Worm (Caenorhabditis elegans): ENCODE measurements around the gene srh-209.

The srh-209 gene

ce11 chrV:18375551-18375950 is 29.1 kb downstream of the srh-209 start:
- TF ChIP-seq alr-1 (tag; optimal IDR thresholded peaks at IDR 0.05) (no peak), dmd-4 (tag; optimal IDR thresholded peaks at IDR 0.05) (no peak), nhr-11 (tag; optimal IDR thresholded peaks at IDR 0.05) (no peak), nhr-25 (tag; optimal IDR thresholded peaks at IDR 0.05) (no peak), egl-27 (tag; optimal IDR thresholded peaks at IDR 0.05) (no peak), sma-9 (GFP tag; optimal IDR thresholded peaks at IDR 0.05) (no peak), sma-9 (tag; optimal IDR thresholded peaks at IDR 0.05) (no peak), elt-1 (tag; optimal IDR thresholded peaks at IDR 0.05) (no peak), ceh-16 (tag; optimal IDR thresholded peaks at IDR 0.05) (no peak), nhr-129 (tag; optimal IDR thresholded peaks at IDR 0.05) (no peak), mdl-1 (tag; optimal IDR thresholded peaks at IDR 0.05) (no peak), blmp-1 (tag; optimal IDR thresholded peaks at IDR 0.05; ENCODE audit: insufficient read depth) (no peak), nhr-12 (tag; optimal IDR thresholded peaks at IDR 0.05) (no peak), nhr-23 (tag; optimal IDR thresholded peaks at IDR 0.05) (no peak), elt-3 (tag; optimal IDR thresholded peaks at IDR 0.05) (no peak), gmeb-1 (tag; optimal IDR thresholded peaks at IDR 0.05) (no peak), Y55F3AM.14 (GFP tag; optimal IDR thresholded peaks at IDR 0.05) (no peak), ztf-11 (tag; optimal IDR thresholded peaks at IDR 0.05) (no peak)

ce11 chrV:18374194-18374593 is 30.5 kb downstream of the srh-209 start, which contains the start of gene Y51A2B.2:
Y51A2B.2 (plus strand) TSS chrV:18374494.
- TF ChIP-seq nhr-25 (tag; optimal IDR thresholded peaks at IDR 0.05) (no peak), ztf-4 (tag; optimal IDR thresholded peaks at IDR 0.05) (no peak), Y55F3AM.14 (GFP tag; optimal IDR thresholded peaks at IDR 0.05) (no peak), nhr-237 (tag; optimal IDR thresholded peaks at IDR 0.05) (no peak), sma-3 (GFP tag; optimal IDR thresholded peaks at IDR 0.05) (no peak), elt-1 (tag; optimal IDR thresholded peaks at IDR 0.05) (no peak), alr-1 (tag; optimal IDR thresholded peaks at IDR 0.05) (no peak), R02D3.7 (tag; optimal IDR thresholded peaks at IDR 0.05) (no peak)

DNA sequence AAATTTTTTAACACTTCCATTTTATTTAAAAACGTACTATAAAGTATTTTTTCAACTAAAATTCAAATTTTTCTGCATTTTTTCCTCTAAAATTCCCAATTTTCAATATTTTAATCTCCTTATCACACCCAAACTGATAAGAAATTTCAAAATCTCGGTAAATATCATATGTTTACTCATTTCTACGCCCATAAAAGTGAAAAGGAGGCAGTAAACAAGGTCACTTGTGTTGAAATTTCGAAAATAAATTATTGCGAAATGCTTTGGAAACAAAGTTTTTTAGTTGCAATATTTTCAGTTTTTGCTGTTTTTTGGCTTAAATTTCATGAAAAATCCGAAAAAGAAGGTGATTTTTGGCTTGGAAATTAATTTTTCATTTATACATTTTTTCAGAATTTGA is 33.1 kb downstream of the srh-209 start, which contains the start of gene C08E8.4:
TSS of gene C08E8.4 (plus strand) at position 268 of the 400 bp plus-strand sequence.
- no peak for TF ChIP-seq elt-3 (tag; optimal IDR thresholded peaks at IDR 0.05)
- no peak for TF ChIP-seq peb-1 (tag; optimal IDR thresholded peaks at IDR 0.05)
- TF ChIP-seq mab-5 (tag; optimal IDR thresholded peaks at IDR 0.05): no peak
- no peak for TF ChIP-seq snpc-4 (tag; optimal IDR thresholded peaks at IDR 0.05)
- TF ChIP-seq fos-1 (tag; optimal IDR thresholded peaks at IDR 0.05): peak; percentile 51
- TF ChIP-seq unc-39 (tag; optimal IDR thresholded peaks at IDR 0.05): no peak
- no peak for TF ChIP-seq sma-3 (GFP tag; optimal IDR thresholded peaks at IDR 0.05)
- peak; percentile 8 for TF ChIP-seq crh-2 (tag; optimal IDR thresholded peaks at IDR 0.05)

DNA sequence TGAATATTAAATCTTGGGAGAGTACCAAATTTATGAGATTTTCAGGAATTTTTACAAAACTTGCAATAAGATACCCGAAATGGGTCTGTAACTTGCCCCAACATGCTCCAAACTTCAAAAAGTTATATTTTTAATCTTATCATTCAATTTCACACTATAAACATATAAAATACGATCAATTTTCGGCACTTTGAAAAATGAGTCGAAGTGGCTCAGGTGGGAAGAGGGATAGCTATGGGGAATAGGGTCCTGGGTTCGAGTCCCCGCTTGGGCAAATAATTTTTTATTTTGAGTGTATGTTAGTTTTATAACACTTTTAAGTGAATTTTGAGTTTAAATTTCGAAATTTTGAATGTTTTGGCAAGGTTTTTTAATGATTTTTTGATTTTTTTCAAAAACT is 33.6 kb downstream of the srh-209 start:
- no peak for TF ChIP-seq ZK546.5 (tag; optimal IDR thresholded peaks at IDR 0.05)
- no peak for TF ChIP-seq nhr-77 (tag; optimal IDR thresholded peaks at IDR 0.05)
- TF ChIP-seq ztf-1 (GFP tag; conservative IDR thresholded peaks at IDR 0.05): no peak
- TF ChIP-seq lsy-2 (tag; optimal IDR thresholded peaks at IDR 0.05): no peak
- TF ChIP-seq Y55F3AM.14 (GFP tag; optimal IDR thresholded peaks at IDR 0.05): no peak
- no peak for TF ChIP-seq zag-1 (tag; optimal IDR thresholded peaks at IDR 0.05)
- TF ChIP-seq mdl-1 (tag; optimal IDR thresholded peaks at IDR 0.05): no peak
- no peak for TF ChIP-seq aly-2 (tag; optimal IDR thresholded peaks at IDR 0.05)
- TF ChIP-seq nhr-21 (tag; optimal IDR thresholded peaks at IDR 0.05): no peak
- no peak for TF ChIP-seq nhr-129 (tag; optimal IDR thresholded peaks at IDR 0.05)
- TF ChIP-seq ztf-4 (tag; optimal IDR thresholded peaks at IDR 0.05): no peak
- no peak for TF ChIP-seq nhr-11 (tag; optimal IDR thresholded peaks at IDR 0.05)
- TF ChIP-seq gmeb-1 (tag; optimal IDR thresholded peaks at IDR 0.05): no peak
- TF ChIP-seq nhr-25 (tag; optimal IDR thresholded peaks at IDR 0.05): no peak
- TF ChIP-seq ama-1 (optimal IDR thresholded peaks at IDR 0.05): no peak
- TF ChIP-seq ztf-11 (tag; optimal IDR thresholded peaks at IDR 0.05): no peak
- no peak for TF ChIP-seq nhr-10 (tag; optimal IDR thresholded peaks at IDR 0.05)

DNA sequence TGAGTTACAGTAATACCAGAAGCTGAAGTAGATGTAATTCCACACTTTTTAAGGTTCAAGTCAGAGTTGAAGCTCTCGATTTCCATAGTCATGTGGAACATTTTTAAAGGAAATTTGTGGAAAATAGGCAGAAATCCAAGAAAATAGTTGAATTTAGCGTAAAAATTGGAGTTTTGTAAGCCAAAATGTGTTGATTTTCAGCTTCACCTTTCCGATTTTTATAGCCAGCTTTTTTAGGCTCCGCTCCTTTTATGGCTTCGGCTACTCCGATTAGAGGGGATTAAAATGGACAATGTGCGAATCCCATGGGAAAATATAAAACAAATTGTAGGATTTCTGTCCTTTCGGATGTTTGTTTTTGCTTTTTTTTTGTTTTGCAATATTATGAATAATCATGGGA is 36.3 kb downstream of the srh-209 start, which contains the start of gene C08E8.6:
TSS of gene C08E8.6 (minus strand) at position 101 of the 400 bp plus-strand sequence.
- TF ChIP-seq unc-55 (GFP tag; optimal IDR thresholded peaks at IDR 0.05) (no peak), C34F6.9 (tag; optimal IDR thresholded peaks at IDR 0.05) (no peak), nhr-11 (tag; optimal IDR thresholded peaks at IDR 0.05) (no peak), Y55F3AM.14 (GFP tag; optimal IDR thresholded peaks at IDR 0.05) (no peak), lin-39 (tag; optimal IDR thresholded peaks at IDR 0.05) (no peak), mdl-1 (tag; optimal IDR thresholded peaks at IDR 0.05) (no peak), sem-4 (tag; optimal IDR thresholded peaks at IDR 0.05) (no peak)

Measured in whole organism, L2 larva.